Fruit fly (Drosophila melanogaster): Measurements from ENCODE around the gene RpS4.

Gene RpS4

dm6 chr3L:13044335-13044814, 2.8 kb downstream of the RpS4 start, which contains the start of gene Syx13 (continued):
- no peak for TF ChIP-seq danr (GFP tag; IDR thresholded peaks at IDR 0.05)
- TF ChIP-seq NfI (GFP tag; optimal IDR thresholded peaks at IDR 0.05), result no peak
- TF ChIP-seq HLH54F (GFP tag; optimal IDR thresholded peaks at IDR 0.05), result no peak
- no peak for TF ChIP-seq CG6175 (GFP tag; IDR thresholded peaks at IDR 0.05)
- TF ChIP-seq slou (GFP tag; optimal IDR thresholded peaks at IDR 0.05), result no peak
- no peak for TF ChIP-seq CG4328 (GFP tag; optimal IDR thresholded peaks at IDR 0.05)
- no peak for TF ChIP-seq Asciz (GFP tag; optimal IDR thresholded peaks at IDR 0.05)
- TF ChIP-seq dan (GFP tag; IDR thresholded peaks at IDR 0.05), result no peak
- no peak for TF ChIP-seq dmrt11E (tag; optimal IDR thresholded peaks at IDR 0.05)
- TF ChIP-seq oc (tag; optimal IDR thresholded peaks at IDR 0.05), result peak; percentile 26
- TF ChIP-seq pan (optimal IDR thresholded peaks at IDR 0.05), result no peak
- TF ChIP-seq pan (GFP tag; optimal IDR thresholded peaks at IDR 0.05 in 1 of 2, IDR thresholded peaks at IDR 0.05 in 1 of 2), result no peak
- no peak for TF ChIP-seq tin (GFP tag; optimal IDR thresholded peaks at IDR 0.05)
- peak; percentile 45 for TF ChIP-seq CG2678 (tag; optimal IDR thresholded peaks at IDR 0.05)
- TF ChIP-seq tio (GFP tag; optimal IDR thresholded peaks at IDR 0.05), result no peak
- TF ChIP-seq Ada2b (GFP tag; IDR thresholded peaks at IDR 0.05), result no peak
- TF ChIP-seq CG7963 (GFP tag; IDR thresholded peaks at IDR 0.05; ENCODE audit: partially characterized antibody), result peak; percentile 51; the same call in 1 of the 3 replicates
- no peak for TF ChIP-seq Poxn (GFP tag; IDR thresholded peaks at IDR 0.05)
- no peak for TF ChIP-seq lbe (GFP tag; optimal IDR thresholded peaks at IDR 0.05)
- TF ChIP-seq bowl (GFP tag; IDR thresholded peaks at IDR 0.05), result no peak
- no peak for TF ChIP-seq fd3F (GFP tag; optimal IDR thresholded peaks at IDR 0.05)
- TF ChIP-seq CG31365 (tag; optimal IDR thresholded peaks at IDR 0.05), result no peak
- TF ChIP-seq sug (tag; optimal IDR thresholded peaks at IDR 0.05), result peak; percentile 97
- peak; percentile 68 for TF ChIP-seq CG17385 (GFP tag; optimal IDR thresholded peaks at IDR 0.05)
- TF ChIP-seq Pdp1 (GFP tag; optimal IDR thresholded peaks at IDR 0.05), result peak in 1 of 2 experiments; percentile 8
- TF ChIP-seq sob (GFP tag; IDR thresholded peaks at IDR 0.05), result 0 out of 2 replicates have a peak, but pooled peaks have one; percentile 51
- TF ChIP-seq dimm (GFP tag; IDR thresholded peaks at IDR 0.05), result no peak
- TF ChIP-seq gro (GFP tag; optimal IDR thresholded peaks at IDR 0.05), result peak; percentile 29
- peak; percentile 68 for TF ChIP-seq CG15514 (GFP tag; optimal IDR thresholded peaks at IDR 0.05)
- peak; percentile 99 for TF ChIP-seq CG4360 (GFP tag; IDR thresholded peaks at IDR 0.05)
- no peak for TF ChIP-seq CG30403 (GFP tag; optimal IDR thresholded peaks at IDR 0.05)
- TF ChIP-seq Hmx (GFP tag; optimal IDR thresholded peaks at IDR 0.05), result no peak
- no peak for TF ChIP-seq CG11247 (GFP tag; IDR thresholded peaks at IDR 0.05)
- TF ChIP-seq lab (GFP tag; optimal IDR thresholded peaks at IDR 0.05), result peak; percentile 39
- TF ChIP-seq nmo (GFP tag; optimal IDR thresholded peaks at IDR 0.05), result peak; percentile 35
- no peak for TF ChIP-seq CG8359 (GFP tag; optimal IDR thresholded peaks at IDR 0.05; ENCODE audit: borderline replicate concordance)
- TF ChIP-seq sens (GFP tag), result peak; percentile 25
- 0 out of 3 replicates have a peak, but pooled peaks have one; percentile 14 for TF ChIP-seq CG11695 (GFP tag; IDR thresholded peaks at IDR 0.05)
- no peak for TF ChIP-seq CG10431 (GFP tag; optimal IDR thresholded peaks at IDR 0.05)
- TF ChIP-seq CG9609 (GFP tag; optimal IDR thresholded peaks at IDR 0.05), result no peak
- no peak for TF ChIP-seq CG33213 (GFP tag; optimal IDR thresholded peaks at IDR 0.05)
- no peak for TF ChIP-seq HLHmδ (GFP tag; optimal IDR thresholded peaks at IDR 0.05)
- TF ChIP-seq Xbp1 (GFP tag; optimal IDR thresholded peaks at IDR 0.05), result no peak
- peak; percentile 54; the same call in 1 of the 3 replicates for TF ChIP-seq Doc3 (GFP tag; IDR thresholded peaks at IDR 0.05; ENCODE audit: partially characterized antibody)
- TF ChIP-seq TFAM (GFP tag; optimal IDR thresholded peaks at IDR 0.05), result no peak
- TF ChIP-seq CG11398 (GFP tag; optimal IDR thresholded peaks at IDR 0.05), result no peak
- TF ChIP-seq Dad (GFP tag; optimal IDR thresholded peaks at IDR 0.05), result no peak
- TF ChIP-seq CG15696 (tag; optimal IDR thresholded peaks at IDR 0.05), result no peak
- no peak for TF ChIP-seq Abd-B (GFP tag; optimal IDR thresholded peaks at IDR 0.05)
- TF ChIP-seq Rx (GFP tag; IDR thresholded peaks at IDR 0.05), result no peak
- TF ChIP-seq CG12299 (tag; optimal IDR thresholded peaks at IDR 0.05), result peak; percentile 10
